Fruit fly (Drosophila melanogaster) whole organism, prepupa: ENCODE measurements around the gene RabX2.

Source experiments
- CG16779 ChIP-seq: fragments of 200-800 bp; sonication (Bioruptor generic); optimal IDR thresholded peaks from 3 replicates; lab custom pipeline; 2017; ENCODE audit warnings: missing biosample characterization, mild to moderate bottlenecking, missing genetic modification characterization
- CG6276 ChIP-seq: fragments of 200-800 bp; sonication (Bioruptor generic); optimal IDR thresholded peaks from 2 replicates; lab custom pipeline; 2017; ENCODE audit warnings: missing biosample characterization, mild to moderate bottlenecking, missing genetic modification characterization
- CG6792 ChIP-seq: fragments of 200-800 bp; sonication (Bioruptor generic); optimal IDR thresholded peaks from 3 replicates; lab custom pipeline; 2016; ENCODE audit warnings: missing biosample characterization, missing genetic modification characterization
- Eip75B ChIP-seq: fragments of 200-800 bp; sonication (Bioruptor generic); optimal IDR thresholded peaks from 3 replicates; lab custom pipeline; 2016; ENCODE audit warnings: missing biosample characterization, missing genetic modification characterization
- Eip93F ChIP-seq: fragments of 200-800 bp; sonication (Bioruptor generic); optimal IDR thresholded peaks from 2 replicates; lab custom pipeline; 2016; ENCODE audit warnings: missing biosample characterization, mild to moderate bottlenecking, missing genetic modification characterization
- Ets21C ChIP-seq: fragments of 200-800 bp; sonication (Bioruptor generic); optimal IDR thresholded peaks from 3 replicates; lab custom pipeline; 2016; ENCODE audit warnings: missing biosample characterization, missing genetic modification characterization
- Sox102F ChIP-seq: fragments of 200-800 bp; sonication (Bioruptor generic); optimal IDR thresholded peaks from 2 replicates; lab custom pipeline; 2016; ENCODE audit warnings: missing biosample characterization, mild to moderate bottlenecking, missing genetic modification characterization
- Sox15 ChIP-seq: fragments of 200-800 bp; sonication (Bioruptor generic); optimal IDR thresholded peaks from 3 replicates; lab custom pipeline; 2016; ENCODE audit warnings: missing biosample characterization, missing genetic modification characterization
- dac ChIP-seq: fragments of 200-800 bp; sonication (Bioruptor generic); optimal IDR thresholded peaks from 2 replicates; lab custom pipeline; 2017; ENCODE audit warnings: missing biosample characterization, mild to moderate bottlenecking, missing genetic modification characterization
- net ChIP-seq: fragments of 200-800 bp; sonication (Bioruptor generic); optimal IDR thresholded peaks from 3 replicates; lab custom pipeline; 2016; ENCODE audit warnings: missing biosample characterization, missing genetic modification characterization

dm6 chrX:10367801-10368203, 49.4 kb upstream of the RabX2 start, which contains the start of gene CG17841:
- TF ChIP-seq CG16779 (no peak), Sox102F (no peak), Eip93F (GFP tag; lab: Kevin White, UChicago) (no peak), Eip75B (GFP tag; lab: Kevin White, UChicago) (no peak), dac (GFP tag; lab: Kevin White, UChicago) (no peak), CG6276 (GFP tag; lab: Kevin White, UChicago) (no peak), Sox15 (GFP tag; lab: Kevin White, UChicago) (no peak), CG6792 (GFP tag; lab: Kevin White, UChicago) (no peak), Ets21C (GFP tag; lab: Kevin White, UChicago) (no peak), net (GFP tag; lab: Kevin White, UChicago) (no peak)
